Worm (Caenorhabditis elegans) whole organism, midembryonic: ENCODE measurements around the gene glb-4.

ENCODE experiments used
- T22C8.4 ChIP-seq: fragments of 200-800 bp; sonication (Bioruptor generic); IDR thresholded peaks from 2 replicates; pipeline ENCODE4 v1.3.6; 2022; ENCODE audit warnings: missing genetic modification characterization, missing compliant biosample characterization
- cog-1 ChIP-seq: sonication (generic microtip); optimal IDR thresholded peaks from 2 replicates; lab custom pipeline; 2016; ENCODE audit warnings: missing genetic modification characterization, missing compliant biosample characterization
- ref-1 ChIP-seq: fragments of 200-800 bp; sonication (Bioruptor generic); conservative IDR thresholded peaks from 2 replicates; pipeline ENCODE4 v1.3.6; 2022; ENCODE audit warnings: missing genetic modification reagents, missing genetic modification characterization, missing compliant biosample characterization
- tab-1 ChIP-seq: fragments of 200-800 bp; sonication (Bioruptor generic); IDR thresholded peaks from 2 replicates; pipeline ENCODE4 v1.3.6; 2022; ENCODE audit warnings: missing genetic modification characterization, missing compliant biosample characterization
- ztf-29 ChIP-seq: fragments of 200-800 bp; sonication (Bioruptor generic); IDR thresholded peaks from 2 replicates; pipeline ENCODE4 v1.3.6; 2022; ENCODE audit warnings: missing genetic modification reagents, missing genetic modification characterization, missing compliant biosample characterization

DNA sequence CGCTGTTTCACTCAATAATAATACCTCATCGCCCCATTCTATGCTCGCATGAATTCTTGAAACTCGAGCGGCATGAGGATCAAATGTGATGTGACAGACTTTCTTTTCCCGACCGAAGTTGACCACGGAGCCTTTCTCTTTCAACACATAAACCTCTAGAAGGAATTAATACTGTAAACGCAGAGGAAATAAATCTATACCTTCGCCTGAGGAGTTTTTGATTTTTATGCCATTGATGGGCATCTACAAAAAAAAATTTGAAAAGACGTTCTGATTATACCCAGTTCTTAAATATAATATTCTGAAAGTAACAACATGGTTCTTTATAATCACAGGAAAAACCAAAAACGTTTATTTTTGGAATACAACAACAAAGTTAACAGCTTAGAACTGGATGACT lies 14.8 kb downstream of the glb-4 start, which contains the start of gene nbs-1:
- TF ChIP-seq cog-1 (tag; lab: Kevin White, UChicago) (no peak), ref-1 (GFP tag; lab: Robert Waterston, UW) (no peak), tab-1 (no peak), ztf-29 (no peak), T22C8.4 (GFP tag; lab: Robert Waterston, UW) (no peak)
